Worm (Caenorhabditis elegans) whole organism, L4 larva: ENCODE results near the gene gtf-2H5.

ENCODE experiments used
- D1046.2 ChIP-seq: fragments of 200-800 bp; sonication (Bioruptor generic); IDR thresholded peaks from 2 replicates; pipeline ENCODE4 v1.3.6; 2022; ENCODE audit warnings: missing genetic modification characterization, missing compliant biosample characterization
- F37D6.2 ChIP-seq: sonication (generic microtip); optimal IDR thresholded peaks from 2 replicates; lab custom pipeline; 2016; ENCODE audit warnings: mild to moderate bottlenecking, missing genetic modification characterization, missing compliant biosample characterization
- R02D3.7 ChIP-seq: fragments of 150-350 bp; sonication (generic microtip); optimal IDR thresholded peaks from 3 replicates; lab custom pipeline; 2014; ENCODE audit warnings: missing biosample characterization, missing genetic modification characterization
- Y105C5A.15 ChIP-seq: fragments of 200-800 bp; sonication (Bioruptor generic); IDR thresholded peaks from 2 replicates; pipeline ENCODE4 v1.3.6; 2022; ENCODE audit warnings: missing genetic modification characterization, missing compliant biosample characterization
- ZK337.2 ChIP-seq: fragments of 200-800 bp; sonication (Bioruptor generic); IDR thresholded peaks from 2 replicates; pipeline ENCODE4 v1.3.6; 2022; ENCODE audit warnings: missing genetic modification reagents, missing genetic modification characterization, missing compliant biosample characterization
- ZK546.5 ChIP-seq, 2 experiments: sonication (generic microtip); optimal IDR thresholded peaks; 2 replicates each; lab custom pipeline; 2017; ENCODE audit warnings: missing biosample characterization in 2 of 2, missing genetic modification characterization in 2 of 2
- aha-1 ChIP-seq: fragments of 150-350 bp; peaks from one replicate; lab custom pipeline; 2014; ENCODE audit warnings: missing biosample characterization, missing genetic modification characterization
- ama-1 ChIP-seq: fragments of 150-350 bp; optimal IDR thresholded peaks from 2 replicates; lab custom pipeline; 2014; ENCODE audit warnings: inconsistent platforms, mixed read lengths
- ceh-20 ChIP-seq: fragments of 200-800 bp; sonication (Bioruptor generic); IDR thresholded peaks from 2 replicates; pipeline ENCODE4 v1.3.6; 2022; ENCODE audit warnings: missing genetic modification reagents, missing genetic modification characterization, missing compliant biosample characterization
- ceh-28 ChIP-seq: fragments of 150-350 bp; optimal IDR thresholded peaks from 2 replicates; lab custom pipeline; 2014; ENCODE audit warnings: missing biosample characterization, missing genetic modification reagents, missing genetic modification characterization
- ceh-82 ChIP-seq: sonication (generic microtip); optimal IDR thresholded peaks from 2 replicates; lab custom pipeline; 2017; ENCODE audit warnings: missing biosample characterization, missing genetic modification characterization
- ctbp-1 ChIP-seq: fragments of 200-800 bp; sonication (Bioruptor generic); IDR thresholded peaks from 2 replicates; pipeline ENCODE4 v1.3.6; 2022; ENCODE audit warnings: missing genetic modification reagents, missing genetic modification characterization, missing compliant biosample characterization
- daf-8 ChIP-seq: fragments of 200-800 bp; sonication (Bioruptor generic); IDR thresholded peaks from 2 replicates; pipeline ENCODE4 v1.3.6; 2022; ENCODE audit warnings: missing genetic modification characterization, missing compliant biosample characterization
- dmd-9 ChIP-seq: fragments of 200-800 bp; sonication (Bioruptor generic); IDR thresholded peaks from 2 replicates; pipeline ENCODE4 v1.3.6; 2022; ENCODE audit warnings: missing genetic modification reagents, missing genetic modification characterization, missing compliant biosample characterization
- duxl-1 ChIP-seq: sonication (generic microtip); optimal IDR thresholded peaks from 2 replicates; lab custom pipeline; 2016; ENCODE audit warnings: mild to moderate bottlenecking, missing genetic modification characterization, moderate library complexity, missing compliant biosample characterization; ENCODE audit not compliant: poor library complexity
- dve-1 ChIP-seq: sonication (generic microtip); optimal IDR thresholded peaks from 2 replicates; lab custom pipeline; 2017; ENCODE audit warnings: antibody characterized with exemption, mild to moderate bottlenecking, missing genetic modification characterization, missing compliant biosample characterization; ENCODE audit not compliant: insufficient read depth
- fkh-10 ChIP-seq: fragments of 150-350 bp; optimal IDR thresholded peaks from 2 replicates; lab custom pipeline; 2014; ENCODE audit warnings: missing biosample characterization, missing genetic modification reagents, missing genetic modification characterization
- fos-1 ChIP-seq: fragments of 150-350 bp; optimal IDR thresholded peaks from 2 replicates; lab custom pipeline; 2014; ENCODE audit warnings: missing biosample characterization, missing genetic modification characterization
- hlh-11 ChIP-seq: fragments of 200-800 bp; sonication (Bioruptor generic); optimal IDR thresholded peaks from 2 replicates; lab custom pipeline; 2018; ENCODE audit warnings: mild to moderate bottlenecking, missing genetic modification characterization, missing compliant biosample characterization
- hlh-30 ChIP-seq: sonication (generic microtip); optimal IDR thresholded peaks from 2 replicates; lab custom pipeline; 2017; ENCODE audit warnings: antibody characterized with exemption, mild to moderate bottlenecking, missing genetic modification characterization, missing compliant biosample characterization; ENCODE audit not compliant: insufficient read depth
- hmg-1.1 ChIP-seq: fragments of 200-800 bp; sonication (Bioruptor generic); IDR thresholded peaks from 2 replicates; pipeline ENCODE4 v1.3.6; 2022; ENCODE audit warnings: missing genetic modification reagents, missing genetic modification characterization, missing compliant biosample characterization
- lim-7 ChIP-seq: fragments of 200-800 bp; sonication (Bioruptor generic); IDR thresholded peaks from 2 replicates; pipeline ENCODE4 v1.3.6; 2022; ENCODE audit warnings: missing genetic modification characterization, missing compliant biosample characterization
- lin-1 ChIP-seq: fragments of 200-800 bp; sonication (Bioruptor generic); IDR thresholded peaks from 2 replicates; pipeline ENCODE4 v1.3.6; 2022; ENCODE audit warnings: missing genetic modification reagents, missing genetic modification characterization, missing compliant biosample characterization
- lin-13 ChIP-seq: fragments of 150-350 bp; optimal IDR thresholded peaks from 2 replicates; lab custom pipeline; 2014; ENCODE audit warnings: missing biosample characterization, missing genetic modification reagents, missing genetic modification characterization
- lin-15B ChIP-seq: fragments of 150-350 bp; sonication (generic microtip); optimal IDR thresholded peaks from 3 replicates; lab custom pipeline; 2014; ENCODE audit warnings: missing biosample characterization, missing genetic modification characterization
- lin-38 ChIP-seq: fragments of 200-800 bp; sonication (Bioruptor generic); IDR thresholded peaks from 2 replicates; pipeline ENCODE4 v1.3.6; 2022; ENCODE audit warnings: missing genetic modification reagents, missing genetic modification characterization, missing compliant biosample characterization
- lin-39 ChIP-seq: fragments of 150-350 bp; optimal IDR thresholded peaks from 2 replicates; lab custom pipeline; 2014; ENCODE audit warnings: missing biosample characterization, missing genetic modification reagents, missing genetic modification characterization
- lir-3 ChIP-seq: sonication (generic microtip); optimal IDR thresholded peaks from 2 replicates; lab custom pipeline; 2016; ENCODE audit warnings: mild to moderate bottlenecking, missing genetic modification characterization, missing compliant biosample characterization
- mdl-1 ChIP-seq, 2 experiments: fragments of 150-350 bp in 1 of 2; sonication (generic microtip) in 1 of 2; optimal IDR thresholded peaks; 2 replicates each; lab custom pipeline; 2014 to 2017; ENCODE audit warnings: missing biosample characterization in 2 of 2, missing genetic modification characterization in 2 of 2
- mep-1 ChIP-seq: fragments of 150-350 bp; sonication (generic microtip); optimal IDR thresholded peaks from 3 replicates; lab custom pipeline; 2014; ENCODE audit warnings: missing biosample characterization, missing genetic modification characterization
- mes-2 ChIP-seq: sonication (generic microtip); optimal IDR thresholded peaks from 2 replicates; lab custom pipeline; 2016; ENCODE audit warnings: missing genotype, mild to moderate bottlenecking, missing genetic modification characterization, missing compliant biosample characterization; ENCODE audit not compliant: poor library complexity, severe bottlenecking
- nhr-10 ChIP-seq: fragments of 150-350 bp; optimal IDR thresholded peaks from 2 replicates; lab custom pipeline; 2014; ENCODE audit warnings: missing biosample characterization, missing genetic modification characterization
- nhr-11 ChIP-seq: fragments of 150-350 bp; optimal IDR thresholded peaks from 2 replicates; lab custom pipeline; 2014; ENCODE audit warnings: missing biosample characterization, missing genetic modification characterization
- nhr-237 ChIP-seq: sonication (generic microtip); optimal IDR thresholded peaks from 2 replicates; lab custom pipeline; 2017; ENCODE audit warnings: missing biosample characterization, missing genetic modification characterization
- nhr-25 ChIP-seq: sonication (generic microtip); optimal IDR thresholded peaks from 2 replicates; lab custom pipeline; 2017; ENCODE audit warnings: missing genetic modification characterization, mild to moderate bottlenecking, missing compliant biosample characterization, antibody characterized with exemption, moderate library complexity, borderline replicate concordance; ENCODE audit not compliant: insufficient read depth
- nhr-6 ChIP-seq: fragments of 150-350 bp; optimal IDR thresholded peaks from 2 replicates; lab custom pipeline; 2014; ENCODE audit warnings: missing biosample characterization, missing genetic modification characterization
- nhr-76 ChIP-seq: fragments of 150-350 bp; optimal IDR thresholded peaks from 2 replicates; lab custom pipeline; 2014; ENCODE audit warnings: missing biosample characterization, missing genetic modification characterization
- pha-4 ChIP-seq, 2 experiments: fragments of 150-350 bp in 1 of 2; fragments of 200-800 bp in 1 of 2; sonication (Bioruptor generic) in 1 of 2; IDR thresholded peaks in 1 of 2; optimal IDR thresholded peaks in 1 of 2; 2 replicates each; pipeline versions ENCODE4 v1.3.6 to Lab custom; 2014 to 2022; ENCODE audit warnings: missing genetic modification characterization in 2 of 2, missing genetic modification reagents in 2 of 2, missing biosample characterization in 1 of 2, missing compliant biosample characterization in 1 of 2
- php-3 ChIP-seq: fragments of 200-800 bp; sonication (Bioruptor generic); IDR thresholded peaks from 2 replicates; pipeline ENCODE4 v1.3.6; 2022; ENCODE audit warnings: missing genetic modification reagents, missing genetic modification characterization, missing compliant biosample characterization
- rbr-2 ChIP-seq: sonication (generic microtip); optimal IDR thresholded peaks from 2 replicates; lab custom pipeline; 2016; ENCODE audit warnings: missing genotype, missing genetic modification characterization, missing compliant biosample characterization
- saeg-2 ChIP-seq: fragments of 200-800 bp; sonication (Bioruptor generic); IDR thresholded peaks from 2 replicates; pipeline ENCODE4 v1.3.6; 2022; ENCODE audit warnings: missing genetic modification reagents, missing genetic modification characterization, missing compliant biosample characterization
- set-16 ChIP-seq: fragments of 200-800 bp; sonication (Bioruptor generic); IDR thresholded peaks from 2 replicates; pipeline ENCODE4 v1.3.6; 2022; ENCODE audit warnings: missing genetic modification reagents, missing genetic modification characterization, missing compliant biosample characterization
- snpc-4 ChIP-seq: fragments of 150-350 bp; optimal IDR thresholded peaks from 2 replicates; lab custom pipeline; 2014; ENCODE audit warnings: missing biosample characterization, missing genetic modification characterization
- tra-1 ChIP-seq: fragments of 200-800 bp; sonication (Bioruptor generic); IDR thresholded peaks from 2 replicates; pipeline ENCODE4 v1.3.6; 2022; ENCODE audit warnings: missing genetic modification reagents, missing genetic modification characterization, missing compliant biosample characterization
- unc-39 ChIP-seq: sonication (generic microtip); optimal IDR thresholded peaks from 2 replicates; lab custom pipeline; 2017; ENCODE audit warnings: missing biosample characterization, missing genetic modification characterization
- unc-62 ChIP-seq, 3 experiments: fragments of 150-350 bp in 1 of 3; sonication (generic microtip); optimal IDR thresholded peaks in 2 of 3; peaks in 1 of 3; 1 replicate in 1 of 3; 2 replicates in 2 of 3; lab custom pipeline; 2014 to 2017; ENCODE audit warnings: missing biosample characterization in 3 of 3, missing genetic modification characterization in 3 of 3, missing genetic modification reagents in 3 of 3, missing genotype in 1 of 3

Gene gtf-2H5

DNA sequence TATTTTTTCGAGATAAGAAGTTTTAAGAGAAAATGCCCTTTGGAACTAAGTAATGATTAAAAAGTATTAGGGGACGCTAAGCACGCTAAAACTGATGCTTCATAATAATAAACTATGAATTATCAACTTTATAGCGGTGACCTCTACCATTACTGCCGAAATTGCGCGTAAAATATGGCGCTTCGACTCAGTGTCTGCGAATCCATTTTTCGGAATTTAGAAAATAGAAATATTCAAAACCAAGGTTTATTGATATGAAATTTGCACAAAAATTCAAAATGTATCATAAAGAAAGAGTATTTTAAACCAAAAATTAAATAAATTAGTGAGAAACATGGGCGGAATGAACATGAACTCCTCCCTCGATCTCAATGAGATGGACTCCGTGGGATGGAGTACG lies 21.9 kb upstream of the gtf-2H5 start (continued):
- TF ChIP-seq dve-1 (tag; lab: Kevin White, UChicago) (peak; percentile 70), set-16 (no peak), R02D3.7 (tag; lab: Kevin White, UChicago) (no peak), daf-8 (GFP tag; lab: Robert Waterston, UW) (no peak), lin-1 (GFP tag; lab: Robert Waterston, UW) (no peak), Y105C5A.15 (GFP tag; lab: Robert Waterston, UW) (no peak), ZK337.2 (no peak), aha-1 (tag; lab: Kevin White, UChicago) (peak; percentile 23), lin-39 (tag; lab: Kevin White, UChicago) (no peak), pha-4 (GFP tag; IDR thresholded peaks at IDR 0.05; lab: Robert Waterston, UW) (0 out of 2 replicates have a peak, but pooled peaks have one; percentile 35), pha-4 (tag; optimal IDR thresholded peaks at IDR 0.05; lab: Kevin White, UChicago) (no peak), unc-39 (no peak), nhr-237 (tag; lab: Kevin White, UChicago) (no peak)

ce11 chrIII:598687-599086 lies 21.3 kb upstream of the gtf-2H5 start, which contains the start of gene Y55B1AR.2:
Gene Y55B1AR.2, minus strand, starts transcription at chrIII:598787.
- TF ChIP-seq unc-39 (no peak), nhr-10 (tag; lab: Kevin White, UChicago) (no peak), pha-4 (GFP tag; IDR thresholded peaks at IDR 0.05; lab: Robert Waterston, UW) (no peak), pha-4 (tag; optimal IDR thresholded peaks at IDR 0.05; lab: Kevin White, UChicago) (no peak), snpc-4 (tag; lab: Kevin White, UChicago) (no peak), lin-15B (tag; lab: Kevin White, UChicago) (no peak), duxl-1 (tag; lab: Kevin White, UChicago) (no peak), ZK546.5 (tag; optimal IDR thresholded peaks at IDR 0.05; lab: Kevin White, UChicago) (no peak), lim-7 (GFP tag; lab: Robert Waterston, UW) (no peak), fos-1 (tag; lab: Kevin White, UChicago) (no peak), fkh-10 (no peak), F37D6.2 (tag; lab: Kevin White, UChicago) (no peak), tra-1 (no peak), lin-38 (GFP tag; lab: Robert Waterston, UW) (no peak), saeg-2 (GFP tag; lab: Robert Waterston, UW) (no peak)

ce11 chrIII:598168-598567 lies 20.8 kb upstream of the gtf-2H5 start:
- TF ChIP-seq lir-3 (tag; lab: Kevin White, UChicago) (no peak), mes-2 (peak; percentile 50), D1046.2 (no peak), snpc-4 (tag; lab: Kevin White, UChicago) (no peak), mep-1 (peak; percentile 61), hlh-30 (tag; lab: Kevin White, UChicago) (peak; percentile 91), ama-1 (lab: Kevin White, UChicago) (no peak), fkh-10 (no peak), unc-62 (GFP tag; optimal IDR thresholded peaks at IDR 0.05 in 1 of 2; lab: Kevin White, UChicago) (no peak), unc-62 (tag; optimal IDR thresholded peaks at IDR 0.05; lab: Kevin White, UChicago) (no peak), nhr-6 (peak; percentile 31), pha-4 (GFP tag; IDR thresholded peaks at IDR 0.05; lab: Robert Waterston, UW) (no peak), pha-4 (tag; optimal IDR thresholded peaks at IDR 0.05; lab: Kevin White, UChicago) (no peak), nhr-76 (tag; lab: Kevin White, UChicago) (no peak), ceh-28 (peak; percentile 56), lin-13 (GFP tag; lab: Kevin White, UChicago) (no peak), nhr-25 (tag; lab: Kevin White, UChicago) (no peak), dve-1 (tag; lab: Kevin White, UChicago) (peak; percentile 31), dmd-9 (GFP tag; lab: Robert Waterston, UW) (no peak), ceh-20 (GFP tag; lab: Robert Waterston, UW) (no peak), hmg-1.1 (GFP tag; lab: Robert Waterston, UW) (peak; percentile 80), ctbp-1 (GFP tag; lab: Robert Waterston, UW) (0 out of 2 replicates have a peak, but pooled peaks have one; percentile 8), nhr-11 (tag; lab: Kevin White, UChicago) (no peak), hlh-11 (peak; percentile 63), mdl-1 (tag; optimal IDR thresholded peaks at IDR 0.05; lab: Kevin White, UChicago) (peak; percentile 64 to 83), rbr-2 (peak; percentile 59), php-3 (GFP tag; lab: Robert Waterston, UW) (0 out of 2 replicates have a peak, but pooled peaks have one; percentile 16), lin-38 (GFP tag; lab: Robert Waterston, UW) (peak; percentile 27; the same call in 1 of the 2 replicates), ceh-82 (tag; lab: Kevin White, UChicago) (no peak)
